Fruit fly (Drosophila melanogaster) whole organism, embryonic: ENCODE results near the gene CG14342.
A peak's percentile ranks its signal among the peaks of the same experiment; 100 is the strongest.

Experiments
- Atf3 ChIP-seq: fragments of 200-800 bp; sonication (Bioruptor generic); optimal IDR thresholded peaks from 3 replicates; lab custom pipeline; 2016; ENCODE audit warnings: missing biosample characterization, missing genetic modification characterization
- Bgb ChIP-seq: fragments of 200-800 bp; sonication (Bioruptor generic); IDR thresholded peaks from 2 replicates; pipeline ENCODE4 v1.3.6; 2022; ENCODE audit warnings: missing biosample characterization, missing genetic modification characterization; ENCODE audit not compliant: partially characterized antibody
- CG10267 ChIP-seq: fragments of 200-800 bp; sonication (Bioruptor generic); optimal IDR thresholded peaks from 2 replicates; lab custom pipeline; 2018; ENCODE audit warnings: missing biosample characterization, mild to moderate bottlenecking, missing genetic modification characterization, moderate library complexity
- CG11456 ChIP-seq: fragments of 200-800 bp; sonication (Bioruptor generic); IDR thresholded peaks from 3 replicates; pipeline ENCODE4 v1.3.6; 2022; ENCODE audit warnings: missing biosample characterization, missing genetic modification characterization
- CG11723 ChIP-seq: fragments of 200-800 bp; sonication (Bioruptor generic); optimal IDR thresholded peaks from 2 replicates; lab custom pipeline; 2017; ENCODE audit warnings: missing biosample characterization, mild to moderate bottlenecking, missing genetic modification characterization
- CG12391 ChIP-seq: fragments of 200-800 bp; sonication (Bioruptor generic); optimal IDR thresholded peaks from 3 replicates; lab custom pipeline; 2018; ENCODE audit warnings: missing biosample characterization, mild to moderate bottlenecking, missing genetic modification characterization, moderate library complexity
- CG12769 ChIP-seq: fragments of 200-800 bp; sonication (Bioruptor generic); optimal IDR thresholded peaks from 2 replicates; lab custom pipeline; 2019; ENCODE audit warnings: missing biosample characterization, mild to moderate bottlenecking, missing genetic modification characterization, moderate library complexity
- CG2129 ChIP-seq: fragments of 200-800 bp; sonication (Bioruptor generic); IDR thresholded peaks from 2 replicates; pipeline ENCODE4 v1.3.6; 2022; ENCODE audit warnings: missing biosample characterization, missing genetic modification characterization; ENCODE audit not compliant: partially characterized antibody
- CG30403 ChIP-seq: fragments of 200-800 bp; sonication (Bioruptor generic); optimal IDR thresholded peaks from 3 replicates; lab custom pipeline; 2016; ENCODE audit warnings: missing biosample characterization, missing genetic modification characterization
- CG33557 ChIP-seq: fragments of 200-800 bp; sonication (Bioruptor generic); optimal IDR thresholded peaks from 2 replicates; lab custom pipeline; 2019; ENCODE audit warnings: missing biosample characterization, mild to moderate bottlenecking, missing genetic modification characterization, moderate library complexity
- CG3407 ChIP-seq: fragments of 200-800 bp; sonication (Bioruptor generic); optimal IDR thresholded peaks from 2 replicates; lab custom pipeline; 2018; ENCODE audit warnings: missing biosample characterization, mild to moderate bottlenecking, missing genetic modification characterization
- CG34376 ChIP-seq: fragments of 200-800 bp; sonication (Bioruptor generic); optimal IDR thresholded peaks from 2 replicates; lab custom pipeline; 2018; ENCODE audit warnings: missing biosample characterization, mild to moderate bottlenecking, missing genetic modification characterization
- CG34422 ChIP-seq: fragments of 200-800 bp; sonication (Bioruptor generic); IDR thresholded peaks from 3 replicates; pipeline ENCODE4 v1.3.6; 2022; ENCODE audit warnings: missing biosample characterization, missing genetic modification characterization
- CG3847 ChIP-seq: fragments of 200-800 bp; sonication (Bioruptor generic); IDR thresholded peaks from 2 replicates; pipeline ENCODE4 v1.3.6; 2022; ENCODE audit warnings: missing biosample characterization, missing genetic modification characterization
- CG7963 ChIP-seq: fragments of 200-800 bp; sonication (Bioruptor generic); IDR thresholded peaks from 3 replicates; pipeline ENCODE4 v1.3.6; 2022; ENCODE audit warnings: missing biosample characterization, missing genetic modification characterization; ENCODE audit not compliant: partially characterized antibody
- CG8359 ChIP-seq: fragments of 200-800 bp; sonication (Bioruptor generic); optimal IDR thresholded peaks from 2 replicates; lab custom pipeline; 2017; ENCODE audit warnings: missing biosample characterization, mild to moderate bottlenecking, missing genetic modification characterization, borderline replicate concordance
- CG8388 ChIP-seq: fragments of 200-800 bp; sonication (Bioruptor generic); optimal IDR thresholded peaks from 2 replicates; lab custom pipeline; 2019; ENCODE audit warnings: missing biosample characterization, mild to moderate bottlenecking, missing genetic modification characterization, moderate library complexity
- CG9437 ChIP-seq: fragments of 200-800 bp; sonication (Bioruptor generic); optimal IDR thresholded peaks from 2 replicates; lab custom pipeline; 2018; ENCODE audit warnings: missing biosample characterization, mild to moderate bottlenecking, missing genetic modification characterization
- Camta ChIP-seq: fragments of 200-800 bp; sonication (Bioruptor generic); optimal IDR thresholded peaks from 2 replicates; lab custom pipeline; 2016; ENCODE audit warnings: missing biosample characterization, missing genetic modification characterization
- CoRest ChIP-seq: fragments of 200-800 bp; sonication (Bioruptor generic); optimal IDR thresholded peaks from 3 replicates; lab custom pipeline; 2018; ENCODE audit warnings: missing biosample characterization, mild to moderate bottlenecking, missing genetic modification characterization, moderate library complexity
- Dll ChIP-seq: fragments of 200-800 bp; sonication (Bioruptor generic); IDR thresholded peaks from 4 replicates; pipeline ENCODE4 v1.3.6; 2022; ENCODE audit warnings: missing biosample characterization, missing genetic modification characterization; ENCODE audit not compliant: partially characterized antibody
- HLH3B ChIP-seq: fragments of 200-800 bp; sonication (Bioruptor generic); IDR thresholded peaks from 2 replicates; pipeline ENCODE4 v1.3.6; 2022; ENCODE audit warnings: missing biosample characterization, missing genetic modification characterization
- Hr39 ChIP-seq: fragments of >200 bp; optimal IDR thresholded peaks from 2 replicates; lab custom pipeline; 2017
- Opbp ChIP-seq: fragments of 200-800 bp; sonication (Bioruptor generic); IDR thresholded peaks from 3 replicates; pipeline ENCODE4 v1.3.6; 2022; ENCODE audit warnings: missing biosample characterization, missing genetic modification characterization; ENCODE audit not compliant: partially characterized antibody
- Poxn ChIP-seq: fragments of 200-800 bp; sonication (Bioruptor generic); IDR thresholded peaks from 2 replicates; pipeline ENCODE4 v1.3.6; 2022; ENCODE audit warnings: missing biosample characterization, missing genetic modification characterization
- Ravus ChIP-seq: fragments of 200-800 bp; sonication (Bioruptor generic); IDR thresholded peaks from 2 replicates; pipeline ENCODE4 v1.3.6; 2022; ENCODE audit warnings: missing biosample characterization, missing genetic modification characterization
- TFAM ChIP-seq: fragments of 200-800 bp; sonication (Bioruptor generic); optimal IDR thresholded peaks from 2 replicates; lab custom pipeline; 2017; ENCODE audit warnings: missing biosample characterization, missing genetic modification characterization, inconsistent platforms
- Xrp1 ChIP-seq: fragments of 200-800 bp; sonication (Bioruptor generic); IDR thresholded peaks from 2 replicates; pipeline ENCODE4 v1.3.6; 2022; ENCODE audit warnings: missing biosample characterization, missing genetic modification characterization
- YL-1 ChIP-seq: fragments of 200-800 bp; sonication (Bioruptor generic); optimal IDR thresholded peaks from 3 replicates; lab custom pipeline; 2017; ENCODE audit warnings: missing biosample characterization, mild to moderate bottlenecking, missing genetic modification characterization
- amos ChIP-seq: fragments of 200-800 bp; sonication (Bioruptor generic); IDR thresholded peaks from 2 replicates; pipeline ENCODE4 v1.3.6; 2022; ENCODE audit warnings: missing biosample characterization, missing genetic modification characterization; ENCODE audit not compliant: partially characterized antibody
- bowl ChIP-seq: fragments of 200-800 bp; sonication (Bioruptor generic); IDR thresholded peaks from 2 replicates; pipeline ENCODE4 v1.3.6; 2022; ENCODE audit warnings: missing biosample characterization, missing genetic modification characterization
- cas ChIP-seq: fragments of 200-800 bp; sonication (Bioruptor generic); IDR thresholded peaks from 2 replicates; pipeline ENCODE4 v1.3.6; 2022; ENCODE audit warnings: missing biosample characterization, missing genetic modification characterization
- chinmo ChIP-seq: fragments of 200-800 bp; sonication (Bioruptor generic); IDR thresholded peaks from 4 replicates; pipeline ENCODE4 v1.3.6; 2022; ENCODE audit warnings: missing biosample characterization, missing genetic modification characterization; ENCODE audit not compliant: partially characterized antibody
- chm ChIP-seq: fragments of 200-800 bp; sonication (Bioruptor generic); IDR thresholded peaks from 2 replicates; pipeline ENCODE4 v1.3.6; 2022; ENCODE audit warnings: missing biosample characterization, missing genetic modification characterization
- cwo ChIP-seq: fragments of 200-800 bp; sonication (Bioruptor generic); optimal IDR thresholded peaks from 3 replicates; lab custom pipeline; 2017; ENCODE audit warnings: missing biosample characterization, missing genetic modification characterization, mild to moderate bottlenecking, moderate library complexity, missing genetic modification reagents
- gfzf ChIP-seq: fragments of 200-800 bp; sonication (Bioruptor generic); optimal IDR thresholded peaks from 2 replicates; lab custom pipeline; 2016; ENCODE audit warnings: missing biosample characterization, mild to moderate bottlenecking, missing genetic modification characterization, moderate library complexity
- hb ChIP-seq: fragments of 200-800 bp; sonication (Bioruptor generic); IDR thresholded peaks from 3 replicates; pipeline ENCODE4 v1.3.6; 2022; ENCODE audit warnings: missing biosample characterization, missing genetic modification characterization; ENCODE audit not compliant: partially characterized antibody
- her ChIP-seq: fragments of 200-800 bp; sonication (Bioruptor generic); optimal IDR thresholded peaks from 2 replicates; lab custom pipeline; 2016; ENCODE audit warnings: missing biosample characterization, missing genetic modification characterization
- ind ChIP-seq: fragments of 200-800 bp; sonication (Bioruptor generic); optimal IDR thresholded peaks from 3 replicates; lab custom pipeline; 2016; ENCODE audit warnings: missing biosample characterization, missing genetic modification characterization
- kah ChIP-seq: fragments of 200-800 bp; sonication (Bioruptor generic); optimal IDR thresholded peaks from 2 replicates; lab custom pipeline; 2018; ENCODE audit warnings: missing biosample characterization, mild to moderate bottlenecking, missing genetic modification characterization
- kay ChIP-seq: fragments of 200-800 bp; sonication (Bioruptor generic); optimal IDR thresholded peaks from 2 replicates; lab custom pipeline; 2016; ENCODE audit warnings: missing biosample characterization, missing genetic modification characterization
- pan ChIP-seq, 4 experiments: fragments of >200 bp in 3 of 4; fragments of 200-800 bp in 1 of 4; sonication (Bioruptor generic) in 1 of 4; optimal IDR thresholded peaks in 3 of 4; IDR thresholded peaks in 1 of 4; 2 replicates each; pipeline versions ENCODE4 v1.3.6 to Lab custom; 2017 to 2022; ENCODE audit warnings: missing biosample characterization in 2 of 4, missing genetic modification characterization in 2 of 4, mixed read lengths in 1 of 4
- pros ChIP-seq: fragments of 200-800 bp; sonication (Bioruptor generic); optimal IDR thresholded peaks from 3 replicates; lab custom pipeline; 2019; ENCODE audit warnings: missing biosample characterization, mild to moderate bottlenecking, missing genetic modification characterization, moderate library complexity
- pzg ChIP-seq: fragments of 200-800 bp; sonication (Bioruptor generic); optimal IDR thresholded peaks from 3 replicates; lab custom pipeline; 2018; ENCODE audit warnings: missing biosample characterization, mild to moderate bottlenecking, missing genetic modification characterization, moderate library complexity
- sens ChIP-seq: fragments of 200-800 bp; sonication (Bioruptor generic); peaks from one replicate; lab custom pipeline; 2016; ENCODE audit warnings: missing biosample characterization, missing genetic modification characterization
- slou ChIP-seq: fragments of 200-800 bp; sonication (Bioruptor generic); optimal IDR thresholded peaks from 3 replicates; lab custom pipeline; 2016; ENCODE audit warnings: missing biosample characterization, missing genetic modification characterization
- tin ChIP-seq: fragments of 200-800 bp; sonication (Bioruptor generic); optimal IDR thresholded peaks from 3 replicates; lab custom pipeline; 2016; ENCODE audit warnings: missing biosample characterization, missing genetic modification characterization
- vnd ChIP-seq: fragments of 200-800 bp; sonication (Bioruptor generic); IDR thresholded peaks from 3 replicates; pipeline ENCODE4 v1.3.6; 2022; ENCODE audit warnings: missing biosample characterization, missing genetic modification characterization; ENCODE audit not compliant: partially characterized antibody
- z ChIP-seq: fragments of 200-800 bp; sonication (Bioruptor generic); IDR thresholded peaks from 3 replicates; pipeline ENCODE4 v1.3.6; 2022; ENCODE audit warnings: missing biosample characterization, missing genetic modification characterization
- zfh1 ChIP-seq: fragments of 200-800 bp; sonication (Bioruptor generic); IDR thresholded peaks from 3 replicates; pipeline ENCODE4 v1.3.6; 2022; ENCODE audit warnings: missing biosample characterization, missing genetic modification characterization

The CG14342 gene

dm6 chr2L:1177522-1177921 is 26.5 kb upstream of the CG14342 start, which contains the start of gene CG4896 (continued):
- TF ChIP-seq pan (optimal IDR thresholded peaks at IDR 0.05; lab: Kevin White, UChicago), result no peak
- TF ChIP-seq pan (GFP tag; optimal IDR thresholded peaks at IDR 0.05 in 1 of 2, IDR thresholded peaks at IDR 0.05 in 1 of 2), result no peak
- no peak for TF ChIP-seq Hr39 (lab: Kevin White, UChicago)
- TF ChIP-seq Xrp1 (GFP tag; lab: Robert Waterston, UW), result peak; percentile 27; the same call in 1 of the 2 replicates
- TF ChIP-seq ind, result no peak
- no peak for TF ChIP-seq sens
- TF ChIP-seq pzg (GFP tag; lab: Kevin White, UChicago), result peak; percentile 81
- peak; percentile 93 for TF ChIP-seq CG10267 (tag; lab: Kevin White, UChicago)
- TF ChIP-seq CoRest (tag; lab: Kevin White, UChicago), result peak; percentile 29
- TF ChIP-seq CG7963, result peak; percentile 66; the same call in 2 of the 3 replicates
- TF ChIP-seq chinmo (GFP tag; lab: Robert Waterston, UW), result peak; percentile 77; the same call in 1 of the 4 replicates
- TF ChIP-seq cas (GFP tag; lab: Robert Waterston, UW), result no peak
- peak; percentile 20 for TF ChIP-seq her
- no peak for TF ChIP-seq CG12391
- no peak for TF ChIP-seq pros (GFP tag; lab: Kevin White, UChicago)
- no peak for TF ChIP-seq kah (GFP tag; lab: Kevin White, UChicago)
- TF ChIP-seq Poxn, result no peak
- TF ChIP-seq Ravus (GFP tag; lab: Robert Waterston, UW), result no peak
- TF ChIP-seq CG9437 (GFP tag; lab: Kevin White, UChicago), result no peak
- TF ChIP-seq CG8359 (GFP tag; lab: Kevin White, UChicago), result no peak
- TF ChIP-seq gfzf, result peak; percentile 40
- no peak for TF ChIP-seq CG3407 (GFP tag; lab: Kevin White, UChicago)
- TF ChIP-seq Bgb (GFP tag; lab: Robert Waterston, UW), result peak; percentile 80
- no peak for TF ChIP-seq TFAM (GFP tag; lab: Kevin White, UChicago)
- TF ChIP-seq HLH3B, result no peak
- TF ChIP-seq CG11456, result no peak
- TF ChIP-seq Camta (GFP tag; lab: Kevin White, UChicago), result no peak
- TF ChIP-seq CG3847, result peak; percentile 37
- no peak for TF ChIP-seq CG34422 (GFP tag; lab: Robert Waterston, UW)
- no peak for TF ChIP-seq CG33557 (GFP tag; lab: Kevin White, UChicago)
- no peak for TF ChIP-seq CG12769 (tag; lab: Kevin White, UChicago)
- TF ChIP-seq CG11723 (GFP tag; lab: Kevin White, UChicago), result no peak
- TF ChIP-seq CG34376 (GFP tag; lab: Kevin White, UChicago), result peak; percentile 7
- TF ChIP-seq slou, result no peak
- peak; percentile 83 for TF ChIP-seq Opbp (GFP tag; lab: Robert Waterston, UW)
- no peak for TF ChIP-seq cwo (GFP tag; lab: Kevin White, UChicago)
- TF ChIP-seq YL-1 (GFP tag; lab: Kevin White, UChicago), result peak; percentile 83
- TF ChIP-seq zfh1 (GFP tag; lab: Robert Waterston, UW), result no peak
- peak; percentile 61; the same call in 3 of the 4 replicates for TF ChIP-seq Dll
- peak; percentile 70 for TF ChIP-seq amos (GFP tag; lab: Robert Waterston, UW)
- peak; percentile 66; the same call in 2 of the 3 replicates for TF ChIP-seq hb (GFP tag; lab: Robert Waterston, UW)
- no peak for TF ChIP-seq CG8388 (GFP tag; lab: Kevin White, UChicago)
- no peak for TF ChIP-seq tin (GFP tag; lab: Kevin White, UChicago)
- TF ChIP-seq chm, result no peak
- TF ChIP-seq vnd, result peak; percentile 38; the same call in 1 of the 3 replicates
- no peak for TF ChIP-seq CG2129
- TF ChIP-seq z, result no peak
- no peak for TF ChIP-seq CG30403
- TF ChIP-seq kay (GFP tag; lab: Kevin White, UChicago), result no peak
- no peak for TF ChIP-seq Atf3 (GFP tag; lab: Kevin White, UChicago)
- TF ChIP-seq bowl (GFP tag; lab: Robert Waterston, UW), result no peak
